Worm (Caenorhabditis elegans): Measurements from ENCODE around the gene wnk-1.
A peak's percentile ranks its signal among the peaks of the same experiment; 100 is the strongest.

The wnk-1 gene

ce11 chrIV:9216956-9217355 lies 17.1 kb downstream of the wnk-1 start:
- TF ChIP-seq pqm-1 (tag; optimal IDR thresholded peaks at IDR 0.05) (peak; percentile 25), nhr-43 (tag; optimal IDR thresholded peaks at IDR 0.05; ENCODE audit: poor library complexity, severe bottlenecking) (no peak), fos-1 (tag; optimal IDR thresholded peaks at IDR 0.05) (no peak), pha-4 (tag; optimal IDR thresholded peaks at IDR 0.05) (no peak), elt-2 (tag; optimal IDR thresholded peaks at IDR 0.05) (peak; percentile 70)

DNA sequence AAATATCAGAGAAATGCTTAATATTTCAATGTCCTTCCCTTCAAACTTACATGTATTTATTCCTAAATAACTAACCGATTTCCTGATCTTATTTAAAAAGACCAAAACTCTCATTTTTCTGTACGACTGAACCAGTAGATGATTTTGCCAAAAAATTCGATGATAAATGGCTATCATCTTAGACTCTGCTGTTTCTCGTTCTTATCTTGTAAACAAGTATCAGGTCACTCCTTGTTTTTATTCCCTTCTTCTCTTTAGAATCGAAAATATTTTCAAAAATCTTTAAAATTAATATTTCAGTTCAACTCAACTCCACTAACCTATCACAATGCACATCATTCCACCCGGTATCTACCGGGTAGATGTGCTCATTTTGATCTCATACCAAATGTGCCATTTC lies 17.5 kb downstream of the wnk-1 start, which contains the start of gene C46C2.2:
Gene C46C2.2, plus strand, starts transcription at position 301 of the 400 bp plus-strand sequence.
- TF ChIP-seq ztf-4 (tag; optimal IDR thresholded peaks at IDR 0.05), result no peak
- no peak for TF ChIP-seq R02D3.7 (tag; optimal IDR thresholded peaks at IDR 0.05)
- TF ChIP-seq elt-3 (tag; optimal IDR thresholded peaks at IDR 0.05), result no peak
- no peak for TF ChIP-seq nhr-237 (tag; optimal IDR thresholded peaks at IDR 0.05)
- no peak for TF ChIP-seq elt-1 (tag; optimal IDR thresholded peaks at IDR 0.05)
- no peak for TF ChIP-seq egl-5 (tag; optimal IDR thresholded peaks at IDR 0.05)
- no peak for TF ChIP-seq ceh-28 (tag; optimal IDR thresholded peaks at IDR 0.05)
- no peak for TF ChIP-seq sea-2 (GFP tag; optimal IDR thresholded peaks at IDR 0.05)
- no peak for TF ChIP-seq pha-4 (tag; optimal IDR thresholded peaks at IDR 0.05)
- no peak for TF ChIP-seq ama-1 (optimal IDR thresholded peaks at IDR 0.05)
- TF ChIP-seq ceh-16 (tag; optimal IDR thresholded peaks at IDR 0.05), result no peak
- TF ChIP-seq nhr-12 (tag; optimal IDR thresholded peaks at IDR 0.05), result no peak
- no peak for TF ChIP-seq unc-39 (tag; optimal IDR thresholded peaks at IDR 0.05)

DNA sequence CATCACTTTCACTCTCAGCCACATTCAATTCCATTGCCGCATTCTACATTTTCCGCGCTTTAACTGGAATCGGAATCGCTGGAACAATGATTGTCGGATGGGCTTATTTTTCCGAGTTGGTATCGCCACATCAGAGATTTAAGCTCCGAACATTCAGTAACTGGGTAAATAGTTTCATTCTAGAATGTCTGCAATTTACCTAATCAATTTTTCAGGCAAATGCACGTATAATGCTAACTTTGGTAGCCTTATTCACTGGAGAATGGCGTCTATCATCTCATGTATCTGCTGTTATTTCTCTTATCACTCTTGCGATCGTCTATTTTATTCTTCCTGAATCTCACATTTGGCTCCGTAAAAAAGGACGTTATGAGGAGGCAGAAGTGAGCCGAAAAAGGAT lies 18.5 kb downstream of the wnk-1 start:
- TF ChIP-seq lsy-12 (tag; optimal IDR thresholded peaks at IDR 0.05), result no peak
- TF ChIP-seq pha-4 (tag; optimal IDR thresholded peaks at IDR 0.05), result no peak
- no peak for TF ChIP-seq lin-15B (tag; optimal IDR thresholded peaks at IDR 0.05)
- no peak for TF ChIP-seq fkh-2 (tag; optimal IDR thresholded peaks at IDR 0.05)
- TF ChIP-seq ceh-82 (tag; optimal IDR thresholded peaks at IDR 0.05), result no peak

DNA sequence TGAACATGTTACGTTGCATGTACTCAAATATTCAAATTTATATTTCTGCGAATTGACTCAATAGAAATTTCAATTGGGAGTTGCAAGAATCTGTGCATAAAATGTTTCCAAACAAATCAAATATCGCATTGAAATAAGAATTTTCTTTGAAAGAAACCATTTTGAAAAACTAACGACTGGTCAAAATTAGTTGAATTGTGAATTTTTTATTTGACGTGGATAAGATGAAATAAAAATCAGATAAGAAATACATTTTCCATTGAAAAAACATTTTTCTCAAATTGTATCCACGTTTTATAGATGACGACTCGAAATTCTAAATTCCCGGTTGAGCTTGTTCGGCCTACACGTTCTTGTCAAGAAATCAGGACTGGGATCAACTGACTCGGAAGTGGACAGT lies 24.9 kb downstream of the wnk-1 start, which contains the start of gene C46C2.3:
Gene C46C2.3, plus strand, starts transcription at position 301 of the 400 bp plus-strand sequence.
- TF ChIP-seq R02D3.7 (tag; optimal IDR thresholded peaks at IDR 0.05) (no peak), nhr-77 (tag; optimal IDR thresholded peaks at IDR 0.05) (no peak), elt-2 (tag; optimal IDR thresholded peaks at IDR 0.05) (no peak), lsy-12 (tag; optimal IDR thresholded peaks at IDR 0.05) (no peak), ztf-11 (tag; optimal IDR thresholded peaks at IDR 0.05) (no peak), ZK546.5 (tag; optimal IDR thresholded peaks at IDR 0.05) (no peak), ama-1 (optimal IDR thresholded peaks at IDR 0.05) (no peak), egl-5 (tag; optimal IDR thresholded peaks at IDR 0.05) (no peak), ceh-16 (tag; optimal IDR thresholded peaks at IDR 0.05) (no peak), ceh-9 (tag; optimal IDR thresholded peaks at IDR 0.05) (no peak), ceh-28 (tag; optimal IDR thresholded peaks at IDR 0.05) (no peak), jun-1 (tag; optimal IDR thresholded peaks at IDR 0.05) (no peak), sea-2 (GFP tag; optimal IDR thresholded peaks at IDR 0.05) (no peak), pha-4 (tag; optimal IDR thresholded peaks at IDR 0.05) (no peak), fkh-10 (GFP tag; optimal IDR thresholded peaks at IDR 0.05) (no peak), ztf-4 (tag; optimal IDR thresholded peaks at IDR 0.05) (no peak), elt-1 (tag; optimal IDR thresholded peaks at IDR 0.05) (no peak), nhr-237 (tag; optimal IDR thresholded peaks at IDR 0.05) (no peak), elt-3 (tag; optimal IDR thresholded peaks at IDR 0.05) (no peak)

DNA sequence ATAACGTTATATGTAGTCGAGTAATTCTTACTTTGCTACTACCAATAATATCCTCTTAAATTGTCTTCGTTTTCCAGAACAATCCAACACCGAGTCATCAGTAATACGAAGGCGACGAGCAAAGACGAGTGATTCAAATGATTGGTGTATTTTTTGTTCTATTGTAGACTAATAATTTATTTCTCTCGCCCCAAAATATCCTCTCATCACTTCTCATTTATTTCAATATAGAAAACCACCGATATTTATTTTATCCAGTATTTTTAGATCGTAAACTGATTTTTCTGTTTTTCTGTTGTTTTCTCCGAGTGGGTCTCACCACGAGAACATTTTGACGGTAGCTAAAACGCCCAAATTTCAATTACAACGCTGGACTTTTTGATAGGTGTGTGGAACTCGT lies 27.7 kb downstream of the wnk-1 start:
- TF ChIP-seq nhr-237 (tag; optimal IDR thresholded peaks at IDR 0.05) (no peak), unc-39 (tag; optimal IDR thresholded peaks at IDR 0.05) (no peak), pqm-1 (tag; optimal IDR thresholded peaks at IDR 0.05) (no peak), ceh-16 (tag; optimal IDR thresholded peaks at IDR 0.05) (no peak), ceh-28 (tag; optimal IDR thresholded peaks at IDR 0.05) (no peak), lin-15B (tag; optimal IDR thresholded peaks at IDR 0.05) (no peak), nhr-67 (tag; optimal IDR thresholded peaks at IDR 0.05) (no peak), tbx-2 (tag; optimal IDR thresholded peaks at IDR 0.05) (no peak), ama-1 (optimal IDR thresholded peaks at IDR 0.05) (no peak), snpc-4 (tag; optimal IDR thresholded peaks at IDR 0.05) (no peak), nhr-12 (tag; optimal IDR thresholded peaks at IDR 0.05) (no peak), eor-1 (tag; optimal IDR thresholded peaks at IDR 0.05) (no peak), ZK546.5 (tag; optimal IDR thresholded peaks at IDR 0.05) (no peak), hmg-11 (tag; optimal IDR thresholded peaks at IDR 0.05) (no peak), nhr-11 (tag; optimal IDR thresholded peaks at IDR 0.05) (no peak), ceh-9 (tag; optimal IDR thresholded peaks at IDR 0.05) (no peak), daf-12 (tag; optimal IDR thresholded peaks at IDR 0.05) (no peak), aly-2 (tag; optimal IDR thresholded peaks at IDR 0.05) (no peak), ztf-4 (tag; optimal IDR thresholded peaks at IDR 0.05) (no peak), ceh-82 (tag; optimal IDR thresholded peaks at IDR 0.05) (no peak)

Data from whole organism, L3 larva.